Worm (Caenorhabditis elegans) whole organism, late embryonic: ENCODE measurements around the gene T06E4.7.

ENCODE experiments used
- C08G9.2 ChIP-seq: sonication (generic microtip); optimal IDR thresholded peaks from 2 replicates; lab custom pipeline; 2016; ENCODE audit warnings: mild to moderate bottlenecking, missing genetic modification characterization, moderate library complexity, missing compliant biosample characterization
- K09A11.1 ChIP-seq: sonication (generic microtip); optimal IDR thresholded peaks from 2 replicates; lab custom pipeline; 2017; ENCODE audit warnings: antibody characterized with exemption, mild to moderate bottlenecking, missing genetic modification characterization, missing compliant biosample characterization; ENCODE audit not compliant: insufficient read depth
- T23F11.4 ChIP-seq: fragments of 200-800 bp; sonication (Bioruptor generic); optimal IDR thresholded peaks from 2 replicates; lab custom pipeline; 2018; ENCODE audit warnings: mild to moderate bottlenecking, missing genetic modification characterization, missing compliant biosample characterization
- Y22D7AL.16 ChIP-seq: sonication (generic microtip); optimal IDR thresholded peaks from 2 replicates; lab custom pipeline; 2016; ENCODE audit warnings: missing genetic modification characterization, missing compliant biosample characterization
- ceh-14 ChIP-seq: sonication (generic microtip); optimal IDR thresholded peaks from 2 replicates; lab custom pipeline; 2016; ENCODE audit warnings: missing genotype, missing genetic modification characterization, missing compliant biosample characterization
- ceh-19 ChIP-seq: fragments of 200-800 bp; sonication (Bioruptor generic); optimal IDR thresholded peaks from 2 replicates; lab custom pipeline; 2018; ENCODE audit warnings: mild to moderate bottlenecking, missing genetic modification characterization, missing compliant biosample characterization
- ceh-2 ChIP-seq: sonication (generic microtip); optimal IDR thresholded peaks from 2 replicates; lab custom pipeline; 2016; ENCODE audit warnings: missing genotype, missing genetic modification characterization, missing compliant biosample characterization
- ceh-30 ChIP-seq: fragments of 150-350 bp; optimal IDR thresholded peaks from 2 replicates; lab custom pipeline; 2014; ENCODE audit warnings: missing biosample characterization, missing genetic modification characterization
- ceh-48 ChIP-seq: sonication (generic microtip); optimal IDR thresholded peaks from 2 replicates; lab custom pipeline; 2016; ENCODE audit warnings: missing genetic modification characterization, inconsistent platforms, missing compliant biosample characterization
- ceh-9 ChIP-seq: sonication (generic microtip); optimal IDR thresholded peaks from 2 replicates; lab custom pipeline; 2016; ENCODE audit warnings: mild to moderate bottlenecking, missing genetic modification characterization, inconsistent platforms, missing compliant biosample characterization
- che-1 ChIP-seq: sonication (generic microtip); optimal IDR thresholded peaks from 2 replicates; lab custom pipeline; 2016; ENCODE audit warnings: mild to moderate bottlenecking, missing genetic modification characterization, missing compliant biosample characterization
- dmd-4 ChIP-seq: sonication (generic microtip); optimal IDR thresholded peaks from 2 replicates; lab custom pipeline; 2016; ENCODE audit warnings: borderline replicate concordance, missing genetic modification characterization, missing compliant biosample characterization
- elt-2 ChIP-seq: sonication (generic microtip); optimal IDR thresholded peaks from 2 replicates; lab custom pipeline; 2016; ENCODE audit warnings: missing genetic modification reagents, missing genetic modification characterization, missing compliant biosample characterization
- elt-4 ChIP-seq: sonication (generic microtip); optimal IDR thresholded peaks from 2 replicates; lab custom pipeline; 2016; ENCODE audit warnings: missing genetic modification characterization, missing compliant biosample characterization
- ets-4 ChIP-seq: sonication (generic microtip); optimal IDR thresholded peaks from 2 replicates; lab custom pipeline; 2016; ENCODE audit warnings: missing genetic modification characterization, missing compliant biosample characterization
- eyg-1 ChIP-seq: sonication (generic microtip); optimal IDR thresholded peaks from 2 replicates; lab custom pipeline; 2016; ENCODE audit warnings: missing genotype, missing genetic modification characterization, missing compliant biosample characterization
- fax-1 ChIP-seq: sonication (generic microtip); optimal IDR thresholded peaks from 2 replicates; lab custom pipeline; 2016; ENCODE audit warnings: missing genotype, missing genetic modification characterization, missing compliant biosample characterization
- fkh-6 ChIP-seq: sonication (generic microtip); optimal IDR thresholded peaks from 2 replicates; lab custom pipeline; 2016; ENCODE audit warnings: missing genetic modification characterization, missing compliant biosample characterization
- gmeb-2 ChIP-seq: sonication (generic microtip); optimal IDR thresholded peaks from 2 replicates; lab custom pipeline; 2016; ENCODE audit warnings: missing genetic modification characterization, inconsistent platforms, missing compliant biosample characterization
- hlh-30 ChIP-seq: sonication (generic microtip); optimal IDR thresholded peaks from 2 replicates; lab custom pipeline; 2017; ENCODE audit warnings: antibody characterized with exemption, missing genetic modification characterization, missing compliant biosample characterization; ENCODE audit not compliant: insufficient read depth
- hlh-6 ChIP-seq: sonication (generic microtip); optimal IDR thresholded peaks from 2 replicates; lab custom pipeline; 2016; ENCODE audit warnings: missing genotype, missing genetic modification characterization, missing compliant biosample characterization
- lim-6 ChIP-seq: sonication (generic microtip); optimal IDR thresholded peaks from 2 replicates; lab custom pipeline; 2016; ENCODE audit warnings: missing genetic modification characterization, missing compliant biosample characterization
- lin-11 ChIP-seq: fragments of 200-800 bp; sonication (Bioruptor generic); optimal IDR thresholded peaks from 2 replicates; lab custom pipeline; 2018; ENCODE audit warnings: mild to moderate bottlenecking, missing genetic modification characterization, missing compliant biosample characterization
- madf-2 ChIP-seq: sonication (generic microtip); optimal IDR thresholded peaks from 2 replicates; lab custom pipeline; 2017; ENCODE audit warnings: missing genetic modification characterization, missing compliant biosample characterization
- mec-3 ChIP-seq: sonication (generic microtip); optimal IDR thresholded peaks from 2 replicates; lab custom pipeline; 2016; ENCODE audit warnings: borderline replicate concordance, missing genetic modification characterization, missing compliant biosample characterization
- nfya-1 ChIP-seq: sonication (generic microtip); optimal IDR thresholded peaks from 2 replicates; lab custom pipeline; 2017; ENCODE audit warnings: missing genetic modification characterization, mild to moderate bottlenecking, missing compliant biosample characterization, antibody characterized with exemption, moderate library complexity
- nhr-11 ChIP-seq: fragments of 150-350 bp; optimal IDR thresholded peaks from 2 replicates; lab custom pipeline; 2014; ENCODE audit warnings: missing biosample characterization, missing genetic modification characterization
- nhr-232 ChIP-seq: sonication (generic microtip); optimal IDR thresholded peaks from 2 replicates; lab custom pipeline; 2016; ENCODE audit warnings: missing genetic modification characterization, missing compliant biosample characterization
- odd-2 ChIP-seq: sonication (generic microtip); optimal IDR thresholded peaks from 2 replicates; lab custom pipeline; 2017; ENCODE audit warnings: antibody characterized with exemption, mild to moderate bottlenecking, missing genetic modification characterization, missing compliant biosample characterization
- pag-3 ChIP-seq: sonication (generic microtip); optimal IDR thresholded peaks from 2 replicates; lab custom pipeline; 2016; ENCODE audit warnings: missing compliant biosample characterization, missing genetic modification characterization, borderline replicate concordance
- pat-9 ChIP-seq: fragments of 200-800 bp; sonication (Bioruptor generic); optimal IDR thresholded peaks from 2 replicates; lab custom pipeline; 2018; ENCODE audit warnings: mild to moderate bottlenecking, missing genetic modification characterization, moderate library complexity, missing compliant biosample characterization
- pha-4 ChIP-seq: fragments of 150-350 bp; optimal IDR thresholded peaks from 2 replicates; lab custom pipeline; 2018; ENCODE audit warnings: missing biosample characterization, missing genetic modification reagents, missing genetic modification characterization
- pqm-1 ChIP-seq: sonication (generic microtip); optimal IDR thresholded peaks from 2 replicates; lab custom pipeline; 2016; ENCODE audit warnings: missing genetic modification characterization, missing compliant biosample characterization
- rnt-1 ChIP-seq: sonication (generic microtip); optimal IDR thresholded peaks from 2 replicates; lab custom pipeline; 2016; ENCODE audit warnings: missing genetic modification characterization, missing compliant biosample characterization
- sdc-2 ChIP-seq: sonication (generic microtip); optimal IDR thresholded peaks from 2 replicates; lab custom pipeline; 2016; ENCODE audit warnings: missing genotype, missing genetic modification characterization, missing compliant biosample characterization
- syd-9 ChIP-seq: sonication (generic microtip); optimal IDR thresholded peaks from 2 replicates; lab custom pipeline; 2016; ENCODE audit warnings: mild to moderate bottlenecking, missing genetic modification characterization, moderate library complexity, missing compliant biosample characterization
- tbx-7 ChIP-seq: sonication (generic microtip); optimal IDR thresholded peaks from 2 replicates; lab custom pipeline; 2016; ENCODE audit warnings: missing genotype, missing genetic modification characterization, missing compliant biosample characterization
- ttx-3 ChIP-seq: sonication (generic microtip); optimal IDR thresholded peaks from 2 replicates; lab custom pipeline; 2016; ENCODE audit warnings: missing genetic modification reagents, missing genetic modification characterization, missing compliant biosample characterization
- unc-3 ChIP-seq, 2 experiments: fragments of 200-800 bp in 1 of 2; sonication (Bioruptor generic) in 1 of 2; sonication (generic microtip) in 1 of 2; conservative IDR thresholded peaks in 1 of 2; optimal IDR thresholded peaks in 1 of 2; 2 replicates each; pipeline versions ENCODE4 v1.3.6 to Lab custom; 2016 to 2022; ENCODE audit warnings: missing compliant biosample characterization in 2 of 2, missing genetic modification characterization in 2 of 2, missing genetic modification reagents in 1 of 2
- unc-42 ChIP-seq: sonication (generic microtip); optimal IDR thresholded peaks from 2 replicates; lab custom pipeline; 2016; ENCODE audit warnings: missing genotype, missing genetic modification characterization, missing compliant biosample characterization
- unc-55 ChIP-seq: sonication (generic microtip); optimal IDR thresholded peaks from 2 replicates; lab custom pipeline; 2017; ENCODE audit warnings: missing biosample characterization, missing genetic modification reagents, missing genetic modification characterization
- unc-86 ChIP-seq: sonication (generic microtip); optimal IDR thresholded peaks from 2 replicates; lab custom pipeline; 2016; ENCODE audit warnings: missing genetic modification characterization, missing compliant biosample characterization

Gene T06E4.7

DNA sequence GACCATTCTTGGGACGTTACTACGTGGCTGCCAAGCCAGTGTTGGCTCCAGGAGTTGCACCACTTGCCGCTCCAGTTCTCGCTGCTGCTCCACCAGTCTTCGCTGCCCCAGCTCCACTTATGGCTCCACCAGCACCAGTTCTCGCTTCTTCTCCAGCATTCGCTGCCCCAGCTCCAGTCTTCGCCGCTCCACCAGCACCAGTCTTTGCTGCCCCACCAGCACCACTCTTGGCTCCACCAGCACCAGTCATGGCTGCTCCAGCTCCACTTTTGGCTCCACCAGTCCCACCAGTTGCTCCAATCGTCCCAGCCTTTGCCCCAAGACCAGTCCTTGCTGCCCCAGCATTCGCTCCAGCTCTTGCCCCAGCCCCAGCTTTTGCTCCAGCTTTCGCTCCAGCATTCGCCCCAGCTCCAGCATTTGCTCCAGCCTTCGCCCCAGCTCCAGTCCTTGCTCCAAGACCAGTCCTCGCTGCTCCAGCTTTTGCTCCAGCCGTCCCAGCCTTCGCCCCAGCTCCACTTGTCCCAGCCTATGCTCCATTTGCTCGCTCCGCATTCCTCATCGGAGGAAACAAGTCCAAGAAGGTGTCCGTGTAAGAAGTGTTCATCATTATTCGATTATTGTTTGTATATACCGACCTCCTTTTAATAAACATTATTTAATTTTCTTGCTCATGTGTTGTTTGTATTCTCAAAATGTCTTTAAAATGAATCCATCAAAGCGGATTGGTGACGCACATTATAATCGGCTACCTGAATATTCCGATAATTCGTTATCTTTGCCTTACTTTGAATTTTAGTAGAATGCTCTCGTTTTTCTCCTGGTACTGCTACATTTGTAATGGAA lies at the start of gene T06E4.7:
Gene T06E4.7, plus strand, starts transcription at position 793 of the 843 bp plus-strand sequence.
- no peak for TF ChIP-seq ceh-30 (tag; lab: Kevin White, UChicago)
- TF ChIP-seq elt-4 (tag; lab: Kevin White, UChicago), result peak; percentile 93
- no peak for TF ChIP-seq nhr-11 (tag; lab: Kevin White, UChicago)
- peak; percentile 38 for TF ChIP-seq pag-3 (tag; lab: Kevin White, UChicago)
- TF ChIP-seq Y22D7AL.16 (tag; lab: Kevin White, UChicago), result no peak
- TF ChIP-seq unc-3 (GFP tag; conservative IDR thresholded peaks at IDR 0.05; lab: Robert Waterston, UW), result no peak
- no peak for TF ChIP-seq unc-3 (tag; optimal IDR thresholded peaks at IDR 0.05; lab: Kevin White, UChicago)
- TF ChIP-seq unc-42 (tag; lab: Kevin White, UChicago), result no peak
- no peak for TF ChIP-seq ceh-9 (tag; lab: Kevin White, UChicago)
- TF ChIP-seq syd-9, result no peak
- TF ChIP-seq nhr-232 (tag; lab: Kevin White, UChicago), result no peak
- no peak for TF ChIP-seq lim-6
- TF ChIP-seq pat-9 (tag; lab: Kevin White, UChicago), result no peak
- TF ChIP-seq ttx-3 (tag; lab: Kevin White, UChicago), result no peak
- TF ChIP-seq pha-4, result no peak
- no peak for TF ChIP-seq K09A11.1 (tag; lab: Kevin White, UChicago)
- no peak for TF ChIP-seq ets-4
- no peak for TF ChIP-seq madf-2
- no peak for TF ChIP-seq sdc-2 (tag; lab: Kevin White, UChicago)
- no peak for TF ChIP-seq ceh-48 (tag; lab: Kevin White, UChicago)
- TF ChIP-seq gmeb-2 (tag; lab: Kevin White, UChicago), result no peak
- TF ChIP-seq pqm-1 (tag; lab: Kevin White, UChicago), result no peak
- TF ChIP-seq tbx-7 (tag; lab: Kevin White, UChicago), result no peak
- TF ChIP-seq che-1 (tag; lab: Kevin White, UChicago), result no peak
- TF ChIP-seq ceh-2, result peak; percentile 13
- no peak for TF ChIP-seq C08G9.2
- TF ChIP-seq fkh-6 (tag; lab: Kevin White, UChicago), result peak; percentile 4
- no peak for TF ChIP-seq rnt-1 (tag; lab: Kevin White, UChicago)
- TF ChIP-seq dmd-4 (tag; lab: Kevin White, UChicago), result no peak
- no peak for TF ChIP-seq unc-86 (tag; lab: Kevin White, UChicago)
- peak; percentile 45 for TF ChIP-seq mec-3 (tag; lab: Kevin White, UChicago)
- no peak for TF ChIP-seq odd-2
- no peak for TF ChIP-seq elt-2 (tag; lab: Kevin White, UChicago)
- TF ChIP-seq ceh-14 (tag; lab: Kevin White, UChicago), result no peak
- no peak for TF ChIP-seq fax-1 (tag; lab: Kevin White, UChicago)
- TF ChIP-seq lin-11 (tag; lab: Kevin White, UChicago), result no peak
- no peak for TF ChIP-seq unc-55
- no peak for TF ChIP-seq ceh-19 (GFP tag; lab: Kevin White, UChicago)
- TF ChIP-seq hlh-6 (tag; lab: Kevin White, UChicago), result peak; percentile 30
- no peak for TF ChIP-seq eyg-1
- no peak for TF ChIP-seq T23F11.4 (GFP tag; lab: Kevin White, UChicago)
- no peak for TF ChIP-seq hlh-30 (tag; lab: Kevin White, UChicago)
- TF ChIP-seq nfya-1, result no peak
